Worm (Caenorhabditis elegans): Measurements from ENCODE around the gene uso-1.

Gene uso-1

ce11 chrIV:13430137-13430536 is 24.5 kb downstream of the uso-1 start:
- 0 out of 2 replicates have a peak, but pooled peaks have one; percentile 52 for TF ChIP-seq tab-1 (GFP tag; IDR thresholded peaks at IDR 0.05)

ce11 chrIV:13429240-13429639 is 25.4 kb downstream of the uso-1 start, which contains the start of gene K09B11.4:
Gene K09B11.4 (plus strand): TSS chrIV:13429540.
- TF ChIP-seq med-1 (GFP tag; optimal IDR thresholded peaks at IDR 0.05; ENCODE audit: insufficient read depth) (no peak), ztf-23 (GFP tag; IDR thresholded peaks at IDR 0.05) (no peak), ref-1 (GFP tag; conservative IDR thresholded peaks at IDR 0.05) (no peak), cog-1 (tag; optimal IDR thresholded peaks at IDR 0.05) (no peak), ztf-29 (GFP tag; IDR thresholded peaks at IDR 0.05) (no peak), flt-1 (GFP tag; IDR thresholded peaks at IDR 0.05) (no peak), T22C8.4 (GFP tag; IDR thresholded peaks at IDR 0.05) (no peak), tab-1 (GFP tag; IDR thresholded peaks at IDR 0.05) (no peak), klf-2 (GFP tag; conservative IDR thresholded peaks at IDR 0.05) (no peak)

- no peak for TF ChIP-seq klf-2 (GFP tag; conservative IDR thresholded peaks at IDR 0.05)
- no peak for TF ChIP-seq med-1 (GFP tag; optimal IDR thresholded peaks at IDR 0.05; ENCODE audit: insufficient read depth)
- TF ChIP-seq T22C8.4 (GFP tag; IDR thresholded peaks at IDR 0.05), result no peak
- no peak for TF ChIP-seq ztf-23 (GFP tag; IDR thresholded peaks at IDR 0.05)
- no peak for TF ChIP-seq flt-1 (GFP tag; IDR thresholded peaks at IDR 0.05)
- TF ChIP-seq ref-1 (GFP tag; conservative IDR thresholded peaks at IDR 0.05), result no peak
- no peak for TF ChIP-seq ztf-29 (GFP tag; IDR thresholded peaks at IDR 0.05)
- no peak for TF ChIP-seq tab-1 (GFP tag; IDR thresholded peaks at IDR 0.05)
- no peak for TF ChIP-seq cog-1 (tag; optimal IDR thresholded peaks at IDR 0.05)
These were observed 32.4 kb downstream of the uso-1 start, which contains the start of gene nol-9 for ce11 chrIV:13422200-13422599. Gene nol-9 (plus strand): TSS chrIV:13422500.

- TF ChIP-seq flt-1 (GFP tag; IDR thresholded peaks at IDR 0.05) (no peak), ref-1 (GFP tag; conservative IDR thresholded peaks at IDR 0.05) (no peak), med-1 (GFP tag; optimal IDR thresholded peaks at IDR 0.05; ENCODE audit: insufficient read depth) (no peak), ztf-23 (GFP tag; IDR thresholded peaks at IDR 0.05) (no peak), cog-1 (tag; optimal IDR thresholded peaks at IDR 0.05) (no peak)
These were observed 38.8 kb downstream of the uso-1 start, which contains the start of the genes pik-1 and aptf-2 for ce11 chrIV:13415739-13416271. Gene pik-1 (plus strand): TSS chrIV:13416041. Gene aptf-2 (minus strand): TSS chrIV:13416051.

ce11 chrIV:13412845-13413383 is 41.7 kb downstream of the uso-1 start, which contains the start of gene gcl-1:
Gene gcl-1 (minus strand): TSS chrIV:13412895.
- TF ChIP-seq flt-1 (GFP tag; IDR thresholded peaks at IDR 0.05), result no peak
- TF ChIP-seq ztf-29 (GFP tag; IDR thresholded peaks at IDR 0.05), result peak; percentile 57; the same call in 1 of the 2 replicates
- TF ChIP-seq cog-1 (tag; optimal IDR thresholded peaks at IDR 0.05), result peak; percentile 28
- TF ChIP-seq klf-2 (GFP tag; conservative IDR thresholded peaks at IDR 0.05), result no peak
- no peak for TF ChIP-seq tab-1 (GFP tag; IDR thresholded peaks at IDR 0.05)
- TF ChIP-seq med-1 (GFP tag; optimal IDR thresholded peaks at IDR 0.05; ENCODE audit: insufficient read depth), result no peak
- TF ChIP-seq ref-1 (GFP tag; conservative IDR thresholded peaks at IDR 0.05), result no peak

ce11 chrIV:13408018-13408417 is 46.6 kb downstream of the uso-1 start, which contains the start of gene Y62E10A.19:
Gene Y62E10A.19 (minus strand): TSS chrIV:13408306.
- TF ChIP-seq T22C8.4 (GFP tag; IDR thresholded peaks at IDR 0.05) (no peak), ztf-23 (GFP tag; IDR thresholded peaks at IDR 0.05) (no peak), med-1 (GFP tag; optimal IDR thresholded peaks at IDR 0.05; ENCODE audit: insufficient read depth) (no peak), ref-1 (GFP tag; conservative IDR thresholded peaks at IDR 0.05) (no peak), ztf-29 (GFP tag; IDR thresholded peaks at IDR 0.05) (no peak), cog-1 (tag; optimal IDR thresholded peaks at IDR 0.05) (no peak), klf-2 (GFP tag; conservative IDR thresholded peaks at IDR 0.05) (no peak), tab-1 (GFP tag; IDR thresholded peaks at IDR 0.05) (no peak)

ce11 chrIV:13400456-13401364 is 53.9 kb downstream of the uso-1 start, which contains the start of the genes memi-2 and cyp-31A5:
Gene memi-2 (minus strand): TSS chrIV:13400506.
Gene cyp-31A5 (plus strand): TSS chrIV:13401289.
- TF ChIP-seq med-1 (GFP tag; optimal IDR thresholded peaks at IDR 0.05; ENCODE audit: insufficient read depth), result no peak
- no peak for TF ChIP-seq ztf-29 (GFP tag; IDR thresholded peaks at IDR 0.05)
- TF ChIP-seq T22C8.4 (GFP tag; IDR thresholded peaks at IDR 0.05), result no peak
- TF ChIP-seq flt-1 (GFP tag; IDR thresholded peaks at IDR 0.05), result no peak
- no peak for TF ChIP-seq cog-1 (tag; optimal IDR thresholded peaks at IDR 0.05)
- no peak for TF ChIP-seq tab-1 (GFP tag; IDR thresholded peaks at IDR 0.05)
- TF ChIP-seq ref-1 (GFP tag; conservative IDR thresholded peaks at IDR 0.05), result no peak
- no peak for TF ChIP-seq klf-2 (GFP tag; conservative IDR thresholded peaks at IDR 0.05)
- TF ChIP-seq ztf-23 (GFP tag; IDR thresholded peaks at IDR 0.05), result no peak

- no peak for TF ChIP-seq med-1 (GFP tag; optimal IDR thresholded peaks at IDR 0.05; ENCODE audit: insufficient read depth)
- TF ChIP-seq flt-1 (GFP tag; IDR thresholded peaks at IDR 0.05), result no peak
- TF ChIP-seq klf-2 (GFP tag; conservative IDR thresholded peaks at IDR 0.05), result no peak
- no peak for TF ChIP-seq T22C8.4 (GFP tag; IDR thresholded peaks at IDR 0.05)
- TF ChIP-seq ztf-23 (GFP tag; IDR thresholded peaks at IDR 0.05), result no peak
- TF ChIP-seq ztf-29 (GFP tag; IDR thresholded peaks at IDR 0.05), result no peak
- TF ChIP-seq ref-1 (GFP tag; conservative IDR thresholded peaks at IDR 0.05), result no peak
- no peak for TF ChIP-seq cog-1 (tag; optimal IDR thresholded peaks at IDR 0.05)
- TF ChIP-seq tab-1 (GFP tag; IDR thresholded peaks at IDR 0.05), result no peak
These were observed 55.9 kb downstream of the uso-1 start, which contains the start of gene Y62E10A.13 for ce11 chrIV:13398728-13399127. Gene Y62E10A.13 (minus strand): TSS chrIV:13399053.

- TF ChIP-seq tab-1 (GFP tag; IDR thresholded peaks at IDR 0.05) (no peak), cog-1 (tag; optimal IDR thresholded peaks at IDR 0.05) (no peak), T22C8.4 (GFP tag; IDR thresholded peaks at IDR 0.05) (no peak), ztf-23 (GFP tag; IDR thresholded peaks at IDR 0.05) (no peak), med-1 (GFP tag; optimal IDR thresholded peaks at IDR 0.05; ENCODE audit: insufficient read depth) (no peak), ztf-29 (GFP tag; IDR thresholded peaks at IDR 0.05) (no peak), klf-2 (GFP tag; conservative IDR thresholded peaks at IDR 0.05) (no peak)
These were observed 58.2 kb downstream of the uso-1 start for ce11 chrIV:13396375-13396774.
